Worm (Caenorhabditis elegans): ENCODE data around the gene F07H5.10.

ce11 chrII:8769375-8769774 lies 39.0 kb downstream of the F07H5.10 start:
- TF ChIP-seq elt-3 (tag; optimal IDR thresholded peaks at IDR 0.05) (no peak), unc-62 (GFP tag; optimal IDR thresholded peaks at IDR 0.05) (no peak), hlh-4 (tag; optimal IDR thresholded peaks at IDR 0.05) (no peak), pqm-1 (tag; optimal IDR thresholded peaks at IDR 0.05) (no peak), F16B12.6 (tag; optimal IDR thresholded peaks at IDR 0.05) (peak; percentile 18), unc-130 (tag; optimal IDR thresholded peaks at IDR 0.05) (no peak), ceh-82 (tag; optimal IDR thresholded peaks at IDR 0.05) (peak in 1 of 3 experiments; percentile 7), alr-1 (tag; optimal IDR thresholded peaks at IDR 0.05; ENCODE audit: borderline replicate concordance) (no peak), fkh-10 (GFP tag; optimal IDR thresholded peaks at IDR 0.05) (no peak)
